Fruit fly (Drosophila melanogaster): ENCODE results near the gene CG12170.

CG12170 gene

dm6 chr3R:5591398-5591853 lies 45.6 kb upstream of the CG12170 start, which contains the start of the genes noi and Vha26 (continued):
- no peak for TF ChIP-seq CG2199 (GFP tag; IDR thresholded peaks at IDR 0.05)
- TF ChIP-seq CG4360 (GFP tag; IDR thresholded peaks at IDR 0.05) = no peak
- TF ChIP-seq CG6689 (GFP tag; IDR thresholded peaks at IDR 0.05) = peak; percentile 34; the same call in 1 of the 2 replicates
- TF ChIP-seq ac (GFP tag; optimal IDR thresholded peaks at IDR 0.05) = no peak
- TF ChIP-seq CG34224 (GFP tag; IDR thresholded peaks at IDR 0.05; ENCODE audit: partially characterized antibody) = peak; percentile 47; the same call in 2 of the 3 replicates
- TF ChIP-seq ftz-f1 (GFP tag; optimal IDR thresholded peaks at IDR 0.05) = peak; percentile 12
- TF ChIP-seq CG9437 (GFP tag; optimal IDR thresholded peaks at IDR 0.05) = no peak
- TF ChIP-seq ase (GFP tag; IDR thresholded peaks at IDR 0.05) = 0 out of 3 replicates have a peak, but pooled peaks have one; percentile 8
- TF ChIP-seq CG2120 (GFP tag; optimal IDR thresholded peaks at IDR 0.05) = peak; percentile 70
- no peak for TF ChIP-seq CG3065 (GFP tag; optimal IDR thresholded peaks at IDR 0.05)
- no peak for TF ChIP-seq oc (tag; optimal IDR thresholded peaks at IDR 0.05)
- no peak for TF ChIP-seq CG5180 (GFP tag; optimal IDR thresholded peaks at IDR 0.05)
- no peak for TF ChIP-seq Ssrp (tag; optimal IDR thresholded peaks at IDR 0.05)
- peak in 1 of 2 experiments; percentile 87 for TF ChIP-seq crp (GFP tag; optimal IDR thresholded peaks at IDR 0.05)
- TF ChIP-seq CTCF (GFP tag; optimal IDR thresholded peaks at IDR 0.05) = peak; percentile 7
- no peak for TF ChIP-seq sqz (GFP tag; optimal IDR thresholded peaks at IDR 0.05)
- TF ChIP-seq CG10431 (GFP tag; optimal IDR thresholded peaks at IDR 0.05) = no peak
- TF ChIP-seq CG32532 (GFP tag; IDR thresholded peaks at IDR 0.05) = peak; percentile 64; the same call in 1 of the 2 replicates
- TF ChIP-seq inv (GFP tag; IDR thresholded peaks at IDR 0.05; ENCODE audit: partially characterized antibody) = peak; percentile 53; the same call in 1 of the 2 replicates
- no peak for TF ChIP-seq gsb-n (tag; optimal IDR thresholded peaks at IDR 0.05)
- TF ChIP-seq E2f2 (GFP tag; IDR thresholded peaks at IDR 0.05) = peak; percentile 41; the same call in 1 of the 2 replicates
- TF ChIP-seq Asciz (GFP tag; optimal IDR thresholded peaks at IDR 0.05) = no peak
- TF ChIP-seq B-H2 (GFP tag; optimal IDR thresholded peaks at IDR 0.05) = no peak
- TF ChIP-seq NfI (GFP tag; optimal IDR thresholded peaks at IDR 0.05) = peak; percentile 44
- TF ChIP-seq CG30431 (GFP tag; optimal IDR thresholded peaks at IDR 0.05) = no peak

dm6 chr3R:5592009-5592572 lies 44.9 kb upstream of the CG12170 start:
- TF ChIP-seq CG6689 (GFP tag; IDR thresholded peaks at IDR 0.05) (no peak), ac (GFP tag; optimal IDR thresholded peaks at IDR 0.05) (no peak), shn (GFP tag; optimal IDR thresholded peaks at IDR 0.05) (no peak), al (GFP tag; IDR thresholded peaks at IDR 0.05) (no peak), bigmax (GFP tag; optimal IDR thresholded peaks at IDR 0.05) (peak; percentile 13), Sox100B (GFP tag; optimal IDR thresholded peaks at IDR 0.05) (no peak), nmo (GFP tag; optimal IDR thresholded peaks at IDR 0.05) (no peak), ci (GFP tag; IDR thresholded peaks at IDR 0.05) (no peak), CG12769 (tag; optimal IDR thresholded peaks at IDR 0.05) (no peak), cad (GFP tag; optimal IDR thresholded peaks at IDR 0.05) (peak; percentile 39), Bteb2 (GFP tag; optimal IDR thresholded peaks at IDR 0.05) (no peak), exex (tag; optimal IDR thresholded peaks at IDR 0.05) (no peak), Xbp1 (GFP tag; optimal IDR thresholded peaks at IDR 0.05) (no peak), CG3407 (GFP tag; optimal IDR thresholded peaks at IDR 0.05) (no peak), phol (tag; optimal IDR thresholded peaks at IDR 0.05) (peak; percentile 28), CG10543 (GFP tag; optimal IDR thresholded peaks at IDR 0.05) (peak; percentile 13), CG9437 (GFP tag; optimal IDR thresholded peaks at IDR 0.05) (peak; percentile 97), Nf-YC (tag; optimal IDR thresholded peaks at IDR 0.05) (peak; percentile 63), CG10565 (GFP tag; optimal IDR thresholded peaks at IDR 0.05) (no peak), CG14050 (GFP tag; IDR thresholded peaks at IDR 0.05) (no peak), ftz-f1 (GFP tag; optimal IDR thresholded peaks at IDR 0.05) (peak; percentile 63), HmgZ (tag; optimal IDR thresholded peaks at IDR 0.05) (peak; percentile 31), CG34376 (GFP tag; optimal IDR thresholded peaks at IDR 0.05) (peak; percentile 5), Lpt (GFP tag; optimal IDR thresholded peaks at IDR 0.05) (no peak), CG8478 (optimal IDR thresholded peaks at IDR 0.05) (peak; percentile 17), bbx (GFP tag; IDR thresholded peaks at IDR 0.05; ENCODE audit: partially characterized antibody) (0 out of 2 replicates have a peak, but pooled peaks have one; percentile 15), kah (GFP tag; optimal IDR thresholded peaks at IDR 0.05) (no peak), CG11723 (GFP tag; optimal IDR thresholded peaks at IDR 0.05) (no peak), CG15514 (GFP tag; optimal IDR thresholded peaks at IDR 0.05) (no peak)
